Worm (Caenorhabditis elegans) whole organism, late embryonic: ENCODE results near the gene T10B5.7.

Experiments used
- C38D4.7 ChIP-seq: fragments of 200-800 bp; sonication (Bioruptor generic); optimal IDR thresholded peaks from 2 replicates; lab custom pipeline; 2018; ENCODE audit warnings: mild to moderate bottlenecking, missing genetic modification characterization, moderate library complexity, missing compliant biosample characterization
- F13H6.1 ChIP-seq: sonication (generic microtip); optimal IDR thresholded peaks from 2 replicates; lab custom pipeline; 2016; ENCODE audit warnings: missing genetic modification characterization, missing compliant biosample characterization
- K02D7.2 ChIP-seq: sonication (generic microtip); optimal IDR thresholded peaks from 2 replicates; lab custom pipeline; 2017; ENCODE audit warnings: mild to moderate bottlenecking, missing genetic modification characterization, missing compliant biosample characterization
- T23F11.4 ChIP-seq: fragments of 200-800 bp; sonication (Bioruptor generic); optimal IDR thresholded peaks from 2 replicates; lab custom pipeline; 2018; ENCODE audit warnings: mild to moderate bottlenecking, missing genetic modification characterization, missing compliant biosample characterization
- Y22D7AL.16 ChIP-seq: sonication (generic microtip); optimal IDR thresholded peaks from 2 replicates; lab custom pipeline; 2016; ENCODE audit warnings: missing genetic modification characterization, missing compliant biosample characterization
- ahr-1 ChIP-seq: sonication (generic microtip); optimal IDR thresholded peaks from 2 replicates; lab custom pipeline; 2016; ENCODE audit warnings: missing genetic modification characterization, missing compliant biosample characterization
- ceh-19 ChIP-seq: fragments of 200-800 bp; sonication (Bioruptor generic); optimal IDR thresholded peaks from 2 replicates; lab custom pipeline; 2018; ENCODE audit warnings: mild to moderate bottlenecking, missing genetic modification characterization, missing compliant biosample characterization
- ceh-2 ChIP-seq: sonication (generic microtip); optimal IDR thresholded peaks from 2 replicates; lab custom pipeline; 2016; ENCODE audit warnings: missing genotype, missing genetic modification characterization, missing compliant biosample characterization
- ceh-24 ChIP-seq: sonication (generic microtip); optimal IDR thresholded peaks from 2 replicates; lab custom pipeline; 2016; ENCODE audit warnings: mild to moderate bottlenecking, missing genetic modification characterization, missing compliant biosample characterization
- ceh-34 ChIP-seq: sonication (generic microtip); optimal IDR thresholded peaks from 2 replicates; lab custom pipeline; 2016; ENCODE audit warnings: mild to moderate bottlenecking, missing genetic modification characterization, missing compliant biosample characterization
- ceh-48 ChIP-seq: sonication (generic microtip); optimal IDR thresholded peaks from 2 replicates; lab custom pipeline; 2016; ENCODE audit warnings: missing genetic modification characterization, inconsistent platforms, missing compliant biosample characterization
- ceh-6 ChIP-seq: fragments of 200-800 bp; sonication (Bioruptor generic); optimal IDR thresholded peaks from 2 replicates; lab custom pipeline; 2018; ENCODE audit warnings: mild to moderate bottlenecking, missing genetic modification characterization, missing compliant biosample characterization
- ceh-9 ChIP-seq: sonication (generic microtip); optimal IDR thresholded peaks from 2 replicates; lab custom pipeline; 2016; ENCODE audit warnings: mild to moderate bottlenecking, missing genetic modification characterization, inconsistent platforms, missing compliant biosample characterization
- che-1 ChIP-seq: sonication (generic microtip); optimal IDR thresholded peaks from 2 replicates; lab custom pipeline; 2016; ENCODE audit warnings: mild to moderate bottlenecking, missing genetic modification characterization, missing compliant biosample characterization
- dve-1 ChIP-seq: sonication (generic microtip); optimal IDR thresholded peaks from 2 replicates; lab custom pipeline; 2017; ENCODE audit warnings: antibody characterized with exemption, mild to moderate bottlenecking, missing genetic modification characterization, missing compliant biosample characterization
- fax-1 ChIP-seq: sonication (generic microtip); optimal IDR thresholded peaks from 2 replicates; lab custom pipeline; 2016; ENCODE audit warnings: missing genotype, missing genetic modification characterization, missing compliant biosample characterization
- fkh-6 ChIP-seq: sonication (generic microtip); optimal IDR thresholded peaks from 2 replicates; lab custom pipeline; 2016; ENCODE audit warnings: missing genetic modification characterization, missing compliant biosample characterization
- hlh-13 ChIP-seq: fragments of 200-800 bp; sonication (Bioruptor generic); optimal IDR thresholded peaks from 2 replicates; lab custom pipeline; 2018; ENCODE audit warnings: mild to moderate bottlenecking, missing genetic modification characterization, missing compliant biosample characterization
- hlh-15 ChIP-seq: sonication (generic microtip); optimal IDR thresholded peaks from 2 replicates; lab custom pipeline; 2016; ENCODE audit warnings: missing genetic modification characterization, missing compliant biosample characterization
- hlh-6 ChIP-seq: sonication (generic microtip); optimal IDR thresholded peaks from 2 replicates; lab custom pipeline; 2016; ENCODE audit warnings: missing genotype, missing genetic modification characterization, missing compliant biosample characterization
- lin-11 ChIP-seq: fragments of 200-800 bp; sonication (Bioruptor generic); optimal IDR thresholded peaks from 2 replicates; lab custom pipeline; 2018; ENCODE audit warnings: mild to moderate bottlenecking, missing genetic modification characterization, missing compliant biosample characterization
- nfya-1 ChIP-seq: sonication (generic microtip); optimal IDR thresholded peaks from 2 replicates; lab custom pipeline; 2017; ENCODE audit warnings: missing genetic modification characterization, mild to moderate bottlenecking, missing compliant biosample characterization, antibody characterized with exemption, moderate library complexity
- npax-4 ChIP-seq: sonication (generic microtip); optimal IDR thresholded peaks from 2 replicates; lab custom pipeline; 2016; ENCODE audit warnings: missing genetic modification characterization, missing compliant biosample characterization
- odd-2 ChIP-seq: sonication (generic microtip); optimal IDR thresholded peaks from 2 replicates; lab custom pipeline; 2017; ENCODE audit warnings: antibody characterized with exemption, mild to moderate bottlenecking, missing genetic modification characterization, missing compliant biosample characterization
- pag-3 ChIP-seq: sonication (generic microtip); optimal IDR thresholded peaks from 2 replicates; lab custom pipeline; 2016; ENCODE audit warnings: missing compliant biosample characterization, missing genetic modification characterization, borderline replicate concordance
- pat-9 ChIP-seq: fragments of 200-800 bp; sonication (Bioruptor generic); optimal IDR thresholded peaks from 2 replicates; lab custom pipeline; 2018; ENCODE audit warnings: mild to moderate bottlenecking, missing genetic modification characterization, moderate library complexity, missing compliant biosample characterization
- pha-4 ChIP-seq: fragments of 150-350 bp; optimal IDR thresholded peaks from 2 replicates; lab custom pipeline; 2018; ENCODE audit warnings: missing biosample characterization, missing genetic modification reagents, missing genetic modification characterization
- ref-2 ChIP-seq: sonication (generic microtip); optimal IDR thresholded peaks from 2 replicates; lab custom pipeline; 2016; ENCODE audit warnings: missing genetic modification characterization, missing compliant biosample characterization
- sox-4 ChIP-seq: sonication (generic microtip); optimal IDR thresholded peaks from 2 replicates; lab custom pipeline; 2017; ENCODE audit warnings: mild to moderate bottlenecking, missing genetic modification characterization, inconsistent platforms, missing compliant biosample characterization
- syd-9 ChIP-seq: sonication (generic microtip); optimal IDR thresholded peaks from 2 replicates; lab custom pipeline; 2016; ENCODE audit warnings: mild to moderate bottlenecking, missing genetic modification characterization, moderate library complexity, missing compliant biosample characterization
- tbx-2 ChIP-seq: sonication (generic microtip); optimal IDR thresholded peaks from 2 replicates; lab custom pipeline; 2016; ENCODE audit warnings: missing genetic modification characterization, missing compliant biosample characterization
- unc-42 ChIP-seq: sonication (generic microtip); optimal IDR thresholded peaks from 2 replicates; lab custom pipeline; 2016; ENCODE audit warnings: missing genotype, missing genetic modification characterization, missing compliant biosample characterization
- unc-86 ChIP-seq: sonication (generic microtip); optimal IDR thresholded peaks from 2 replicates; lab custom pipeline; 2016; ENCODE audit warnings: missing genetic modification characterization, missing compliant biosample characterization
- zip-5 ChIP-seq: sonication (generic microtip); optimal IDR thresholded peaks from 2 replicates; lab custom pipeline; 2016; ENCODE audit warnings: missing genetic modification characterization, missing compliant biosample characterization

T10B5.7 gene

DNA sequence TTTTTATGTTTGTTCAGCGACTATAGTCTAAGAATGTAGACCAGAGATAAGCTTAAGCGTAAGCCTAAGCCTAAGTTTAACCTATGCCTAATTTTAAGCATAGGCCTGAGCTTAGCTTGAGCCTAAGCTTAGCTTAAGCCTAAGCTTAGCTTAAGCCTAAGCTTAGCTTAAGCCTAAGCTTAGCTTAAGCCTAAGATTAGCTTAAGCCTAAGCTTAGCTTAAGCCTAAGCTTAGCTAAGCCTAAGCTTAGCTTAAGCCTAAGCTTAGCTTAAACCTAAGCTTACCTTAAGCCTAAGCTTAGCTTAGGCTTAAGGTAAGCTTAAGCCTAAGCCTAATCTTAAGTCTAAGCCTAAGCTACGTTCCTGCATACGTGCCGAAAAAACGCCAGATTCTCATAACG, 2.6 kb downstream of the T10B5.7 start:
- TF ChIP-seq dve-1 (tag; lab: Kevin White, UChicago) = peak; percentile 100
- TF ChIP-seq ceh-2 (tag; lab: Kevin White, UChicago) = no peak

DNA sequence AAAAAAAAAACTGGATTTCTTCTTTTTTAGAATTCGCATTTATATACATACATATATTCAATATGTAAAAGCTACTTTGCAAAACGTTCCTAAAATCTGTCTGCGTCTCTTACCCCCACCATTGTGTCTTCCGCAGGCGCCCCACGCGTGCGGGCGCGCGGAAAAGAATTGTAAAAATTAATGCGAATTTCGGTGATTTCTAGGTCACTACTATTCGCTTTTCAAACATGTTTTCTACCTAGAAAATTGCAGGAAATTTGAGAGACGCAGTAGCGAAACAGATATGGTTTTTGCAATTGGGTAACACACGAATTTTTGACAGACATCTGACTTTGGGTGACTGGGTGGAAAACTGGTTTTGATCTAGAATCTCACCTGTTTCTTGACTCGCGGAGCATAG, 9.1 kb downstream of the T10B5.7 start:
- TF ChIP-seq T23F11.4 (GFP tag; lab: Kevin White, UChicago) = no peak
- TF ChIP-seq ceh-24 (tag; lab: Kevin White, UChicago) = no peak
- TF ChIP-seq hlh-15 (tag; lab: Kevin White, UChicago) = no peak
- no peak for TF ChIP-seq F13H6.1 (tag; lab: Kevin White, UChicago)
- TF ChIP-seq C38D4.7 = no peak
- no peak for TF ChIP-seq hlh-13
- TF ChIP-seq nfya-1 (tag; lab: Kevin White, UChicago) = no peak

DNA sequence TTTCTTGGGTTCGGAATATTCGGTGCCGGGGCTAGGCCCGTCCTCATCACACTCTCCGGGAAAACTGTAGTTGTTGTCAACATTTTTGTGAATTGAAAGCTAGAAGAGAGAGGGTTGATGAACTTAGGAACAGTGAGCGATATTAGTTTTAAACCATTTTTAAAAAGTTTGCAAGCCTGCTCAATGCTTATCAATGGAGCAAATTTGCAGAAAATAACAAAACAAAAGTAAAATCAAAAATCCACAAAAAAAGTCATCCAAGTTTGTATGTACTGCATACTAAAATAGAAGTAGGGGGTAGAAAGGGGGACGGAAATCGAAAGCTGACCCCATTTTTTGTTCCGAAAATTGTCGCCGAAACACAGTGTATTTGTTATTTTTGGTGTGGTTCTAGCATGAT, 10.2 kb downstream of the T10B5.7 start, which contains the start of gene T10B5.10:
TSS of gene T10B5.10 (minus strand) at position 101 of the 400 bp plus-strand sequence.
- TF ChIP-seq ceh-9 (tag; lab: Kevin White, UChicago) (no peak), fax-1 (tag; lab: Kevin White, UChicago) (no peak), tbx-2 (tag; lab: Kevin White, UChicago) (no peak), ceh-19 (GFP tag; lab: Kevin White, UChicago) (no peak), ceh-48 (no peak), hlh-6 (tag; lab: Kevin White, UChicago) (no peak), npax-4 (tag; lab: Kevin White, UChicago) (no peak), ceh-6 (GFP tag; lab: Kevin White, UChicago) (no peak), zip-5 (tag; lab: Kevin White, UChicago) (no peak), pha-4 (no peak), ref-2 (tag; lab: Kevin White, UChicago) (no peak), che-1 (tag; lab: Kevin White, UChicago) (no peak), ceh-34 (tag; lab: Kevin White, UChicago) (no peak), Y22D7AL.16 (tag; lab: Kevin White, UChicago) (no peak), fkh-6 (tag; lab: Kevin White, UChicago) (no peak), pat-9 (tag; lab: Kevin White, UChicago) (no peak), odd-2 (no peak), nfya-1 (tag; lab: Kevin White, UChicago) (no peak), unc-86 (tag; lab: Kevin White, UChicago) (no peak), ceh-24 (tag; lab: Kevin White, UChicago) (no peak)
- TF ChIP-seq, all 69 proteins: peak for 0

DNA sequence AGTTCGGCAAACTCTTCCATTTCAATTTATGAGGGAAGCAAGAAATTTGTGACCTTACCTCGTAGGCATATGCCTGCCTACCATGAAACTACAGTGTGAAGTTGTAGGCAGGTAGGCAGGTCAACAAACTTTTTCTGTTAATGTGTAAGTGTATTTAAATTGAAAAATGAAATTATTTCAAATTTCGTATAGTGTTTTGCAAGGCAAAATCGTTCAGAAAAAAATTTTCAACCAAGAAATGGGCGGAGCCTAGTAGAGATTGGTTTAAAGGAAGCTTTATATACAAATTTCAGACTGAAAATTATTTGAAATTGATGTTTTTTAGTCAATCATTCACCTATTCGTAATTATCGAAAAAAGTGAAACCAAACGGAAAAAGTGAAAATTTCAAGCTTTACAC, 11.8 kb downstream of the T10B5.7 start:
- TF ChIP-seq pag-3 (tag; lab: Kevin White, UChicago) (no peak), syd-9 (no peak), ahr-1 (tag; lab: Kevin White, UChicago) (no peak), lin-11 (tag; lab: Kevin White, UChicago) (no peak)

DNA sequence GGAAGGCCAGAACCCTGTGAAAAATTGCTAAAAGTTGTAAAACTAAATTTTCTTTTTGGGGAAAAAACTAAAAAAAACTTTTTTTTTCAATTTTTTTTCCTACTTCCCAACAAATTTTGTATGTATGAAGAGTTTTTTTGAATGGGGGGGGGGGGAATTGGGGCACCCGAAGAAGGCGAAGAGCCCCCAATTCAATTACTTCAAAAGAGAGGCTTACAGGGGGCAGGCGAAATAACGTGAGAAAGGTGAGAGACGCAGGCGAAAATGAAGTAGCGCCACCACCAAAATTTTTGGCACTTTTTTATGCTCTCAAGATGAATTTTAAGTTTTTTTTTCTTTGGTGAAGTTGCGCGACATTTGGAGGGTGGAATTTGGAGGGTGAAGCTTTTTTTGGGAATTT, 17.0 kb downstream of the T10B5.7 start:
- no peak for TF ChIP-seq sox-4 (tag; lab: Kevin White, UChicago)
- TF ChIP-seq unc-42 (tag; lab: Kevin White, UChicago) = peak; percentile 78

DNA sequence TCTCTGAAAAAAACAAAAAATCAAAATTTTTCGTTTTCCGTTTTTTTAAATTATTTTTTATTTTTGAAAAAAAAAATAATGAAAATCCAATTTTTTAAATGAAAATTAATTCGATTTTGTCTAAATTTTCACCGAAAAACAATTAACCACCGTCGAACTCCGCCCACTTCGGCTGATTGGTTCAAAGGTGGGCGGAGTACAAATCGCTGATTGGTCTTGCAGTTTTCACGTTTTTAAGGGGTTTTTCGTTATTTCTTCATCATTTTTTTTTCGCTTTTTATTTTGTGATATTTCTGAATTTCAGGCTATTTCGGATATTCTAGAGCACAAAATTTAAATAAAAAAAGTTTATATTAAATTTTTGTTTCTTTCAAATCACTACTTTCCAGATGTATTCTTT, 19.0 kb downstream of the T10B5.7 start:
- TF ChIP-seq ceh-24 (tag; lab: Kevin White, UChicago) = no peak
- no peak for TF ChIP-seq K02D7.2
- TF ChIP-seq nfya-1 (tag; lab: Kevin White, UChicago) = peak; percentile 86
- TF ChIP-seq, all 69 proteins: peak for 1
